Fruit fly (Drosophila melanogaster) whole organism, embryonic: ENCODE measurements around the gene CG15517.

Experiments used
- H15 ChIP-seq: fragments of 200-800 bp; sonication (Bioruptor generic); IDR thresholded peaks from 3 replicates; pipeline ENCODE4 v1.3.6; 2022; ENCODE audit warnings: missing biosample characterization, missing genetic modification characterization
- Sox102F ChIP-seq: fragments of 200-800 bp; sonication (Bioruptor generic); optimal IDR thresholded peaks from 2 replicates; lab custom pipeline; 2018; ENCODE audit warnings: missing biosample characterization, mild to moderate bottlenecking, missing genetic modification characterization, moderate library complexity
- gfzf ChIP-seq: fragments of 200-800 bp; sonication (Bioruptor generic); optimal IDR thresholded peaks from 2 replicates; lab custom pipeline; 2016; ENCODE audit warnings: missing biosample characterization, mild to moderate bottlenecking, missing genetic modification characterization, moderate library complexity
- lilli ChIP-seq: fragments of 200-800 bp; sonication (Bioruptor generic); optimal IDR thresholded peaks from 3 replicates; lab custom pipeline; 2016; ENCODE audit warnings: missing biosample characterization, missing genetic modification characterization
- twi ChIP-seq: fragments of 200-800 bp; optimal IDR thresholded peaks from 2 replicates; lab custom pipeline; 2019; ENCODE audit warnings: missing biosample characterization, mild to moderate bottlenecking, missing genetic modification characterization, moderate library complexity

- TF ChIP-seq gfzf (GFP tag; lab: Kevin White, UChicago) (no peak), twi (no peak), H15 (GFP tag; lab: Robert Waterston, UW) (no peak), Sox102F (no peak), lilli (GFP tag; lab: Kevin White, UChicago) (no peak)
Observed at dm6 chr3R:29880306-29880705, 23.3 kb downstream of the CG15517 start.
